Fruit fly (Drosophila melanogaster) whole organism, embryonic: ENCODE data around the gene CG2611.

ENCODE experiments used
- Adf1 ChIP-seq: fragments of 200-800 bp; sonication (Bioruptor generic); IDR thresholded peaks from 2 replicates; pipeline ENCODE4 v1.3.6; 2022; ENCODE audit warnings: missing biosample characterization, missing genetic modification characterization
- Atf-2 ChIP-seq: fragments of 200-800 bp; sonication (Bioruptor generic); optimal IDR thresholded peaks from 2 replicates; lab custom pipeline; 2016; ENCODE audit warnings: missing biosample characterization, missing genetic modification characterization
- CG10267 ChIP-seq: fragments of 200-800 bp; sonication (Bioruptor generic); optimal IDR thresholded peaks from 2 replicates; lab custom pipeline; 2018; ENCODE audit warnings: missing biosample characterization, mild to moderate bottlenecking, missing genetic modification characterization, moderate library complexity
- CG10366 ChIP-seq: fragments of 200-800 bp; sonication (Bioruptor generic); IDR thresholded peaks from 2 replicates; pipeline ENCODE4 v1.3.6; 2022; ENCODE audit warnings: missing biosample characterization, missing genetic modification characterization
- CG10431 ChIP-seq: fragments of 200-800 bp; sonication (Bioruptor generic); optimal IDR thresholded peaks from 3 replicates; lab custom pipeline; 2018; ENCODE audit warnings: missing biosample characterization, mild to moderate bottlenecking, missing genetic modification characterization
- CG12155 ChIP-seq: fragments of 200-800 bp; sonication (Bioruptor generic); optimal IDR thresholded peaks from 3 replicates; lab custom pipeline; 2016; ENCODE audit warnings: missing biosample characterization, missing genetic modification characterization
- CG12236 ChIP-seq: fragments of 200-800 bp; sonication (Bioruptor generic); optimal IDR thresholded peaks from 2 replicates; lab custom pipeline; 2016; ENCODE audit warnings: missing biosample characterization, missing genetic modification characterization
- CG13624 ChIP-seq: fragments of 200-800 bp; sonication (Bioruptor generic); optimal IDR thresholded peaks from 2 replicates; lab custom pipeline; 2016; ENCODE audit warnings: missing biosample characterization, missing genetic modification characterization
- CG14965 ChIP-seq: fragments of 200-800 bp; sonication (Bioruptor generic); optimal IDR thresholded peaks from 2 replicates; lab custom pipeline; 2016; ENCODE audit warnings: missing biosample characterization, missing genetic modification characterization, borderline replicate concordance
- CG15514 ChIP-seq: fragments of 200-800 bp; sonication (Bioruptor generic); optimal IDR thresholded peaks from 3 replicates; lab custom pipeline; 2017; ENCODE audit warnings: missing biosample characterization, missing genetic modification characterization, mild to moderate bottlenecking, moderate library complexity, missing genetic modification reagents
- CG15696 ChIP-seq: fragments of 200-800 bp; sonication (Bioruptor generic); optimal IDR thresholded peaks from 2 replicates; lab custom pipeline; 2019; ENCODE audit warnings: missing biosample characterization, mild to moderate bottlenecking, missing genetic modification characterization, moderate library complexity
- CG17186 ChIP-seq: fragments of 200-800 bp; sonication (Bioruptor generic); optimal IDR thresholded peaks from 3 replicates; lab custom pipeline; 2017; ENCODE audit warnings: missing biosample characterization, missing genetic modification reagents, missing genetic modification characterization
- CG17361 ChIP-seq: fragments of 200-800 bp; sonication (Bioruptor generic); IDR thresholded peaks from 3 replicates; pipeline ENCODE4 v1.3.6; 2022; ENCODE audit warnings: missing biosample characterization, missing genetic modification characterization
- CG17829 ChIP-seq: fragments of 200-800 bp; optimal IDR thresholded peaks from 2 replicates; lab custom pipeline; 2019; ENCODE audit warnings: missing biosample characterization, mild to moderate bottlenecking, missing genetic modification characterization, moderate library complexity
- CG17912 ChIP-seq: fragments of 200-800 bp; sonication (Bioruptor generic); optimal IDR thresholded peaks from 2 replicates; lab custom pipeline; 2018; ENCODE audit warnings: missing biosample characterization, mild to moderate bottlenecking, missing genetic modification characterization
- CG18262 ChIP-seq: fragments of 200-800 bp; optimal IDR thresholded peaks from 3 replicates; lab custom pipeline; 2019; ENCODE audit warnings: missing biosample characterization, mild to moderate bottlenecking, missing genetic modification characterization, moderate library complexity
- CG2116 ChIP-seq: fragments of 200-800 bp; sonication (Bioruptor generic); optimal IDR thresholded peaks from 3 replicates; lab custom pipeline; 2018; ENCODE audit warnings: missing biosample characterization, mild to moderate bottlenecking, missing genetic modification characterization
- CG33213 ChIP-seq: fragments of 200-800 bp; sonication (Bioruptor generic); optimal IDR thresholded peaks from 3 replicates; lab custom pipeline; 2016; ENCODE audit warnings: missing biosample characterization, missing genetic modification characterization
- CG33557 ChIP-seq: fragments of 200-800 bp; sonication (Bioruptor generic); optimal IDR thresholded peaks from 2 replicates; lab custom pipeline; 2019; ENCODE audit warnings: missing biosample characterization, mild to moderate bottlenecking, missing genetic modification characterization, moderate library complexity
- CG5245 ChIP-seq: fragments of 200-800 bp; sonication (Bioruptor generic); optimal IDR thresholded peaks from 3 replicates; lab custom pipeline; 2016; ENCODE audit warnings: missing biosample characterization, missing genetic modification characterization
- CG6272 ChIP-seq: fragments of 200-800 bp; sonication (Bioruptor generic); IDR thresholded peaks from 2 replicates; pipeline ENCODE4 v1.3.6; 2022; ENCODE audit warnings: missing biosample characterization, missing genetic modification characterization
- CG9817 ChIP-seq: fragments of 200-800 bp; sonication (Bioruptor generic); optimal IDR thresholded peaks from 2 replicates; lab custom pipeline; 2018; ENCODE audit warnings: missing biosample characterization, mild to moderate bottlenecking, missing genetic modification characterization, moderate library complexity
- CHES-1-like ChIP-seq: fragments of 200-800 bp; sonication (Bioruptor generic); optimal IDR thresholded peaks from 2 replicates; lab custom pipeline; 2016; ENCODE audit warnings: missing biosample characterization, missing genetic modification characterization
- CTCF ChIP-seq: fragments of 200-800 bp; sonication (Bioruptor generic); optimal IDR thresholded peaks from 2 replicates; lab custom pipeline; 2017; ENCODE audit warnings: missing biosample characterization, mild to moderate bottlenecking, missing genetic modification characterization, moderate library complexity
- Dad ChIP-seq: fragments of 200-800 bp; sonication (Bioruptor generic); optimal IDR thresholded peaks from 3 replicates; lab custom pipeline; 2016; ENCODE audit warnings: missing biosample characterization, missing genetic modification characterization
- ERR ChIP-seq: fragments of 200-800 bp; sonication (Bioruptor generic); optimal IDR thresholded peaks from 2 replicates; lab custom pipeline; 2016; ENCODE audit warnings: missing biosample characterization, missing genetic modification characterization
- HmgZ ChIP-seq: fragments of 200-800 bp; sonication (Bioruptor generic); optimal IDR thresholded peaks from 2 replicates; lab custom pipeline; 2018; ENCODE audit warnings: missing biosample characterization, mild to moderate bottlenecking, missing genetic modification characterization
- Hr39 ChIP-seq: fragments of >200 bp; optimal IDR thresholded peaks from 2 replicates; lab custom pipeline; 2017
- Hsf ChIP-seq: fragments of 200-800 bp; sonication (Bioruptor generic); optimal IDR thresholded peaks from 3 replicates; lab custom pipeline; 2016; ENCODE audit warnings: missing biosample characterization, missing genetic modification characterization
- Mes4 ChIP-seq: fragments of 200-800 bp; sonication (Bioruptor generic); optimal IDR thresholded peaks from 2 replicates; lab custom pipeline; 2016; ENCODE audit warnings: missing biosample characterization, missing genetic modification characterization
- NfI ChIP-seq: fragments of 200-800 bp; sonication (Bioruptor generic); optimal IDR thresholded peaks from 3 replicates; lab custom pipeline; 2018; ENCODE audit warnings: missing biosample characterization, mild to moderate bottlenecking, missing genetic modification characterization, moderate library complexity
- Rx ChIP-seq: fragments of 200-800 bp; sonication (Bioruptor generic); IDR thresholded peaks from 2 replicates; pipeline ENCODE4 v1.3.6; 2022; ENCODE audit warnings: missing biosample characterization, missing genetic modification characterization
- Spps ChIP-seq: fragments of 200-800 bp; sonication (Bioruptor generic); optimal IDR thresholded peaks from 2 replicates; lab custom pipeline; 2018; ENCODE audit warnings: missing biosample characterization, mild to moderate bottlenecking, missing genetic modification characterization
- Sry-δ ChIP-seq: fragments of 200-800 bp; sonication (Bioruptor generic); optimal IDR thresholded peaks from 2 replicates; lab custom pipeline; 2016; ENCODE audit warnings: missing biosample characterization, missing genetic modification characterization
- YL-1 ChIP-seq: fragments of 200-800 bp; sonication (Bioruptor generic); optimal IDR thresholded peaks from 3 replicates; lab custom pipeline; 2017; ENCODE audit warnings: missing biosample characterization, mild to moderate bottlenecking, missing genetic modification characterization
- bigmax ChIP-seq: fragments of 200-800 bp; sonication (Bioruptor generic); optimal IDR thresholded peaks from 2 replicates; lab custom pipeline; 2018; ENCODE audit warnings: missing biosample characterization, mild to moderate bottlenecking, missing genetic modification characterization
- crp ChIP-seq, 2 experiments: fragments of 200-800 bp; sonication (Bioruptor generic); optimal IDR thresholded peaks; 2 replicates in 1 of 2; 3 replicates in 1 of 2; lab custom pipeline; 2017; ENCODE audit warnings: missing biosample characterization in 2 of 2, missing genetic modification characterization in 2 of 2, mild to moderate bottlenecking in 1 of 2, moderate library complexity in 1 of 2
- dm ChIP-seq: fragments of 200-800 bp; sonication (Bioruptor generic); optimal IDR thresholded peaks from 3 replicates; lab custom pipeline; 2016; ENCODE audit warnings: missing biosample characterization, missing genetic modification characterization
- ems ChIP-seq: fragments of 200-800 bp; sonication (Bioruptor generic); optimal IDR thresholded peaks from 3 replicates; lab custom pipeline; 2016; ENCODE audit warnings: missing biosample characterization, missing genetic modification characterization
- ftz-f1 ChIP-seq: fragments of 200-800 bp; sonication (Bioruptor generic); optimal IDR thresholded peaks from 2 replicates; lab custom pipeline; 2016; ENCODE audit warnings: missing biosample characterization, missing genetic modification characterization
- h ChIP-seq: fragments of >200 bp; optimal IDR thresholded peaks from 2 replicates; lab custom pipeline; 2017
- her ChIP-seq: fragments of 200-800 bp; sonication (Bioruptor generic); optimal IDR thresholded peaks from 2 replicates; lab custom pipeline; 2016; ENCODE audit warnings: missing biosample characterization, missing genetic modification characterization
- hkb ChIP-seq, 2 experiments: fragments of 200-800 bp in 1 of 2; fragments of >200 bp in 1 of 2; sonication (Bioruptor generic) in 1 of 2; IDR thresholded peaks in 1 of 2; optimal IDR thresholded peaks in 1 of 2; 2 replicates each; pipeline versions ENCODE4 v1.3.6 to Lab custom; 2017 to 2022; ENCODE audit warnings: missing biosample characterization in 1 of 2, missing genetic modification characterization in 1 of 2
- kah ChIP-seq: fragments of 200-800 bp; sonication (Bioruptor generic); optimal IDR thresholded peaks from 2 replicates; lab custom pipeline; 2018; ENCODE audit warnings: missing biosample characterization, mild to moderate bottlenecking, missing genetic modification characterization
- phol ChIP-seq: fragments of 200-800 bp; sonication (Bioruptor generic); optimal IDR thresholded peaks from 3 replicates; lab custom pipeline; 2018; ENCODE audit warnings: missing biosample characterization, mild to moderate bottlenecking, missing genetic modification characterization, moderate library complexity
- run ChIP-seq: fragments of 200-800 bp; sonication (Bioruptor generic); optimal IDR thresholded peaks from 3 replicates; lab custom pipeline; 2018; ENCODE audit warnings: missing biosample characterization, mild to moderate bottlenecking, missing genetic modification characterization
- scrt ChIP-seq: fragments of 200-800 bp; sonication (Bioruptor generic); optimal IDR thresholded peaks from 2 replicates; lab custom pipeline; 2018; ENCODE audit warnings: missing biosample characterization, mild to moderate bottlenecking, missing genetic modification characterization, moderate library complexity
- seq ChIP-seq: fragments of 200-800 bp; sonication (Bioruptor generic); IDR thresholded peaks from 2 replicates; pipeline ENCODE4 v1.3.6; 2022; ENCODE audit warnings: missing biosample characterization, missing genetic modification characterization
- sug ChIP-seq: fragments of 200-800 bp; optimal IDR thresholded peaks from 2 replicates; lab custom pipeline; 2019; ENCODE audit warnings: missing biosample characterization, mild to moderate bottlenecking, missing genetic modification characterization, moderate library complexity
- z ChIP-seq: fragments of 200-800 bp; sonication (Bioruptor generic); IDR thresholded peaks from 3 replicates; pipeline ENCODE4 v1.3.6; 2022; ENCODE audit warnings: missing biosample characterization, missing genetic modification characterization

CG2611 gene

DNA sequence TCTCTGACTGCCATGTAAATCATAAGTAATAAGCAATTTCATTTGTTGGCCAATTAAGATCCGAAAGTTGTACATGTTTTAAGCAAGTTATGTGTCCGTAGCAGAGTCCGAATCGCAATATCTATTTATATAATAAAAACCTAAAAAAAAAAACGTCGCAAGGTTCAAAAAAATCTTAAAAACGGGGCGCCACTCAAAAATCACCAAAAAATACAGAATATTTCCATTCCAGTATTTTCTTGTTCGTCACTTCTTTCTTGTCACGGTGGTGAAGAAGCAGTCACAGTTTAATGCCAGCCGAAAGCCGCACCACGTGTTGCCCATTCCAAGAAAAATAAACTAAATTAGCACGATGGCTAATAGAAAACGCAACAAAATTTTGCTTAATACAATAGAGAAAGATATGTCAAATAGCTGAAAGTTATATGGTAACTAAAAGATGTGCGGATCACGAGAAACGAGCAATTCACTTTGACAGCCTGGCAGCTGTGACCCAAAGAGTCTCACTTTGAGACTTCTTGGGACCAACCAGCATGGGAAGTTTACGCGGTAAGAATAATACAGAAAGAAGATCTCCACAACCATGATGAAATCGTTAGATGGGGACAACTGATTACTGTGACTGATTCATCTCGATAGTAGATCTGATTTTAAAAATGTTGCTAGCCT, 2.6 kb upstream of the CG2611 start (continued):
- TF ChIP-seq CG15696 (tag; lab: Kevin White, UChicago) (no peak), Dad (GFP tag; lab: Kevin White, UChicago) (peak; percentile 6), Spps (no peak), crp (GFP tag; optimal IDR thresholded peaks at IDR 0.05; lab: Kevin White, UChicago) (peak in 1 of 2 experiments; percentile 73), CG12236 (GFP tag; lab: Kevin White, UChicago) (no peak), run (tag; lab: Kevin White, UChicago) (no peak), z (no peak), kah (peak; percentile 8), phol (peak; percentile 5), CG12155 (GFP tag; lab: Kevin White, UChicago) (peak; percentile 14), CG17361 (no peak), CG18262 (tag; lab: Kevin White, UChicago) (no peak), NfI (GFP tag; lab: Kevin White, UChicago) (no peak), CG33213 (GFP tag; lab: Kevin White, UChicago) (peak; percentile 64), CG17912 (GFP tag; lab: Kevin White, UChicago) (no peak), Atf-2 (GFP tag; lab: Kevin White, UChicago) (no peak), CG33557 (GFP tag; lab: Kevin White, UChicago) (no peak), hkb (optimal IDR thresholded peaks at IDR 0.05; lab: Kevin White, UChicago) (no peak), hkb (GFP tag; IDR thresholded peaks at IDR 0.05; lab: Robert Waterston, UW) (no peak), bigmax (GFP tag; lab: Kevin White, UChicago) (peak; percentile 0), ems (GFP tag; lab: Kevin White, UChicago) (no peak), h (lab: Kevin White, UChicago) (no peak), HmgZ (tag; lab: Kevin White, UChicago) (peak; percentile 43), CG10366 (GFP tag; lab: Robert Waterston, UW) (no peak), CG15514 (peak; percentile 32), ftz-f1 (GFP tag; lab: Kevin White, UChicago) (peak; percentile 0), Mes4 (GFP tag; lab: Kevin White, UChicago) (peak; percentile 28), CG2116 (GFP tag; lab: Kevin White, UChicago) (peak; percentile 24), seq (no peak), Hsf (no peak), Hr39 (no peak), ERR (GFP tag; lab: Kevin White, UChicago) (no peak), YL-1 (peak; percentile 63), dm (GFP tag; lab: Kevin White, UChicago) (peak; percentile 96), scrt (GFP tag; lab: Kevin White, UChicago) (peak; percentile 48), her (GFP tag; lab: Kevin White, UChicago) (peak; percentile 5), CG6272 (GFP tag; lab: Robert Waterston, UW) (no peak), CHES-1-like (peak; percentile 17), CG14965 (no peak), sug (tag; lab: Kevin White, UChicago) (peak; percentile 15), CG10267 (tag; lab: Kevin White, UChicago) (peak; percentile 24), CG17186 (GFP tag; lab: Kevin White, UChicago) (no peak), Sry-δ (GFP tag; lab: Kevin White, UChicago) (no peak), CTCF (GFP tag; lab: Kevin White, UChicago) (peak; percentile 53), Adf1 (GFP tag; lab: Robert Waterston, UW) (no peak), CG9817 (tag; lab: Kevin White, UChicago) (no peak), CG5245 (GFP tag; lab: Kevin White, UChicago) (no peak), CG10431 (GFP tag; lab: Kevin White, UChicago) (peak; percentile 8), CG17829 (tag; lab: Kevin White, UChicago) (peak; percentile 23), CG13624 (GFP tag; lab: Kevin White, UChicago) (peak; percentile 7), Rx (GFP tag; lab: Robert Waterston, UW) (no peak)
